Fruit fly (Drosophila melanogaster) whole organism, embryonic: Measurements from ENCODE around the gene CG6738.
A peak's percentile ranks its signal among the peaks of the same experiment; 100 is the strongest.

ENCODE experiments used
- BtbVII ChIP-seq: fragments of 200-800 bp; sonication (Bioruptor generic); optimal IDR thresholded peaks from 3 replicates; lab custom pipeline; 2017; ENCODE audit warnings: missing biosample characterization, mild to moderate bottlenecking, missing genetic modification characterization
- CG10565 ChIP-seq: fragments of 200-800 bp; sonication (Bioruptor generic); optimal IDR thresholded peaks from 3 replicates; lab custom pipeline; 2016; ENCODE audit warnings: missing biosample characterization, mild to moderate bottlenecking, missing genetic modification characterization
- CG10654 ChIP-seq: fragments of 200-800 bp; sonication (Bioruptor generic); optimal IDR thresholded peaks from 2 replicates; lab custom pipeline; 2016; ENCODE audit warnings: missing biosample characterization, missing genetic modification characterization
- CG11398 ChIP-seq: fragments of 200-800 bp; sonication (Bioruptor generic); optimal IDR thresholded peaks from 2 replicates; lab custom pipeline; 2016; ENCODE audit warnings: missing biosample characterization, missing genetic modification characterization
- CG1233 ChIP-seq: fragments of 200-800 bp; sonication (Bioruptor generic); optimal IDR thresholded peaks from 4 replicates; lab custom pipeline; 2018; ENCODE audit warnings: missing biosample characterization, mild to moderate bottlenecking, missing genetic modification characterization
- CG12769 ChIP-seq: fragments of 200-800 bp; sonication (Bioruptor generic); optimal IDR thresholded peaks from 2 replicates; lab custom pipeline; 2019; ENCODE audit warnings: missing biosample characterization, mild to moderate bottlenecking, missing genetic modification characterization, moderate library complexity
- CG13775 ChIP-seq: fragments of 200-800 bp; sonication (Bioruptor generic); optimal IDR thresholded peaks from 3 replicates; lab custom pipeline; 2017; ENCODE audit warnings: missing biosample characterization, mild to moderate bottlenecking, missing genetic modification characterization
- CG14860 ChIP-seq: fragments of 200-800 bp; sonication (Bioruptor generic); IDR thresholded peaks from 3 replicates; pipeline ENCODE4 v1.3.6; 2022; ENCODE audit warnings: missing biosample characterization, missing genetic modification characterization; ENCODE audit not compliant: partially characterized antibody
- CG14965 ChIP-seq: fragments of 200-800 bp; sonication (Bioruptor generic); optimal IDR thresholded peaks from 2 replicates; lab custom pipeline; 2016; ENCODE audit warnings: missing biosample characterization, missing genetic modification characterization, borderline replicate concordance
- CG1832 ChIP-seq: fragments of 200-800 bp; sonication (Bioruptor generic); optimal IDR thresholded peaks from 2 replicates; lab custom pipeline; 2017; ENCODE audit warnings: missing biosample characterization, mild to moderate bottlenecking, missing genetic modification characterization, inconsistent platforms
- CG18619 ChIP-seq: fragments of 200-800 bp; sonication (Bioruptor generic); optimal IDR thresholded peaks from 3 replicates; lab custom pipeline; 2017; ENCODE audit warnings: missing biosample characterization, mild to moderate bottlenecking, missing genetic modification characterization
- CG34422 ChIP-seq: fragments of 200-800 bp; sonication (Bioruptor generic); IDR thresholded peaks from 3 replicates; pipeline ENCODE4 v1.3.6; 2022; ENCODE audit warnings: missing biosample characterization, missing genetic modification characterization
- CG3847 ChIP-seq: fragments of 200-800 bp; sonication (Bioruptor generic); IDR thresholded peaks from 2 replicates; pipeline ENCODE4 v1.3.6; 2022; ENCODE audit warnings: missing biosample characterization, missing genetic modification characterization
- CG4617 ChIP-seq: fragments of 200-800 bp; sonication (Bioruptor generic); optimal IDR thresholded peaks from 3 replicates; lab custom pipeline; 2016; ENCODE audit warnings: missing biosample characterization, missing genetic modification characterization, borderline replicate concordance
- CG4820 ChIP-seq: fragments of 200-800 bp; sonication (Bioruptor generic); optimal IDR thresholded peaks from 3 replicates; lab custom pipeline; 2016; ENCODE audit warnings: missing biosample characterization, missing genetic modification characterization
- CG4854 ChIP-seq: fragments of 200-800 bp; sonication (Bioruptor generic); optimal IDR thresholded peaks from 2 replicates; lab custom pipeline; 2016; ENCODE audit warnings: missing biosample characterization, missing genetic modification characterization, inconsistent platforms
- CG7372 ChIP-seq: fragments of 200-800 bp; sonication (Bioruptor generic); IDR thresholded peaks from 2 replicates; pipeline ENCODE4 v1.3.6; 2022; ENCODE audit warnings: missing biosample characterization, missing genetic modification characterization
- CG7839 ChIP-seq: fragments of 200-800 bp; sonication (Bioruptor generic); optimal IDR thresholded peaks from 3 replicates; lab custom pipeline; 2018; ENCODE audit warnings: missing biosample characterization, mild to moderate bottlenecking, missing genetic modification characterization, moderate library complexity
- CG7928 ChIP-seq: fragments of 200-800 bp; sonication (Bioruptor generic); optimal IDR thresholded peaks from 2 replicates; lab custom pipeline; 2017; ENCODE audit warnings: missing biosample characterization, mild to moderate bottlenecking, missing genetic modification characterization
- CG7963 ChIP-seq: fragments of 200-800 bp; sonication (Bioruptor generic); IDR thresholded peaks from 3 replicates; pipeline ENCODE4 v1.3.6; 2022; ENCODE audit warnings: missing biosample characterization, missing genetic modification characterization; ENCODE audit not compliant: partially characterized antibody
- CTCF ChIP-seq: fragments of 200-800 bp; sonication (Bioruptor generic); optimal IDR thresholded peaks from 2 replicates; lab custom pipeline; 2017; ENCODE audit warnings: missing biosample characterization, mild to moderate bottlenecking, missing genetic modification characterization, moderate library complexity
- Chrac-16 ChIP-seq: fragments of 200-800 bp; sonication (Bioruptor generic); optimal IDR thresholded peaks from 3 replicates; lab custom pipeline; 2016; ENCODE audit warnings: missing biosample characterization, missing genetic modification characterization
- D19B ChIP-seq: fragments of 200-800 bp; sonication (Bioruptor generic); optimal IDR thresholded peaks from 2 replicates; lab custom pipeline; 2017; ENCODE audit warnings: missing biosample characterization, mild to moderate bottlenecking, missing genetic modification characterization
- Dek ChIP-seq: fragments of 200-800 bp; sonication (Bioruptor generic); optimal IDR thresholded peaks from 3 replicates; lab custom pipeline; 2019; ENCODE audit warnings: missing biosample characterization, mild to moderate bottlenecking, missing genetic modification characterization, moderate library complexity
- E2f1 ChIP-seq: fragments of 200-800 bp; sonication (Bioruptor generic); IDR thresholded peaks from 2 replicates; pipeline ENCODE4 v1.3.6; 2022; ENCODE audit warnings: missing biosample characterization, missing genetic modification characterization
- Hand ChIP-seq: fragments of 200-800 bp; sonication (Bioruptor generic); optimal IDR thresholded peaks from 2 replicates; lab custom pipeline; 2017; ENCODE audit warnings: mild to moderate bottlenecking, missing biosample characterization, missing genetic modification reagents, missing genetic modification characterization
- Mrtf ChIP-seq: fragments of 200-800 bp; sonication (Bioruptor generic); IDR thresholded peaks from 3 replicates; pipeline ENCODE4 v1.3.6; 2022; ENCODE audit warnings: missing biosample characterization, missing genetic modification characterization
- Optix ChIP-seq: fragments of 200-800 bp; sonication (Bioruptor generic); IDR thresholded peaks from 3 replicates; pipeline ENCODE4 v1.3.6; 2022; ENCODE audit warnings: missing biosample characterization, missing genetic modification characterization
- Side ChIP-seq: fragments of 200-800 bp; sonication (Bioruptor generic); optimal IDR thresholded peaks from 2 replicates; lab custom pipeline; 2016; ENCODE audit warnings: missing biosample characterization, missing genetic modification characterization
- Sry-δ ChIP-seq: fragments of 200-800 bp; sonication (Bioruptor generic); optimal IDR thresholded peaks from 2 replicates; lab custom pipeline; 2016; ENCODE audit warnings: missing biosample characterization, missing genetic modification characterization
- Taf1 ChIP-seq: fragments of 200-800 bp; sonication (Bioruptor generic); IDR thresholded peaks from 2 replicates; pipeline ENCODE4 v1.3.6; 2022; ENCODE audit warnings: missing biosample characterization, missing genetic modification characterization
- bcd ChIP-seq: fragments of 200-800 bp; sonication (Bioruptor generic); optimal IDR thresholded peaks from 2 replicates; lab custom pipeline; 2017; ENCODE audit warnings: missing biosample characterization, mild to moderate bottlenecking, missing genetic modification characterization
- chn ChIP-seq: fragments of 200-800 bp; sonication (Bioruptor generic); optimal IDR thresholded peaks from 2 replicates; lab custom pipeline; 2016; ENCODE audit warnings: missing biosample characterization, missing genetic modification characterization
- ci ChIP-seq: fragments of 200-800 bp; sonication (Bioruptor generic); IDR thresholded peaks from 3 replicates; pipeline ENCODE4 v1.3.6; 2022; ENCODE audit warnings: missing biosample characterization, missing genetic modification characterization
- croc ChIP-seq: fragments of 200-800 bp; sonication (Bioruptor generic); conservative IDR thresholded peaks from 3 replicates; pipeline ENCODE4 v1.3.6; 2022; ENCODE audit warnings: missing biosample characterization, missing genetic modification characterization
- dmrt99B ChIP-seq: fragments of 200-800 bp; sonication (Bioruptor generic); optimal IDR thresholded peaks from 2 replicates; lab custom pipeline; 2018; ENCODE audit warnings: missing biosample characterization, mild to moderate bottlenecking, missing genetic modification characterization, moderate library complexity
- emc ChIP-seq: fragments of 200-800 bp; sonication (Bioruptor generic); optimal IDR thresholded peaks from 2 replicates; lab custom pipeline; 2016; ENCODE audit warnings: missing biosample characterization, missing genetic modification characterization
- gfzf ChIP-seq: fragments of 200-800 bp; sonication (Bioruptor generic); optimal IDR thresholded peaks from 2 replicates; lab custom pipeline; 2016; ENCODE audit warnings: missing biosample characterization, mild to moderate bottlenecking, missing genetic modification characterization, moderate library complexity
- gsb ChIP-seq: fragments of 200-800 bp; sonication (Bioruptor generic); IDR thresholded peaks from 2 replicates; pipeline ENCODE4 v1.3.6; 2022; ENCODE audit warnings: missing biosample characterization, missing genetic modification characterization
- h ChIP-seq: fragments of >200 bp; optimal IDR thresholded peaks from 2 replicates; lab custom pipeline; 2017
- ind ChIP-seq: fragments of 200-800 bp; sonication (Bioruptor generic); optimal IDR thresholded peaks from 3 replicates; lab custom pipeline; 2016; ENCODE audit warnings: missing biosample characterization, missing genetic modification characterization
- jing ChIP-seq: fragments of 200-800 bp; sonication (Bioruptor generic); optimal IDR thresholded peaks from 2 replicates; lab custom pipeline; 2018; ENCODE audit warnings: missing biosample characterization, mild to moderate bottlenecking, missing genetic modification characterization
- luna ChIP-seq: fragments of 200-800 bp; sonication (Bioruptor generic); optimal IDR thresholded peaks from 2 replicates; lab custom pipeline; 2016; ENCODE audit warnings: missing biosample characterization, missing genetic modification characterization
- nerfin-1 ChIP-seq: fragments of 200-800 bp; sonication (Bioruptor generic); optimal IDR thresholded peaks from 3 replicates; lab custom pipeline; 2019; ENCODE audit warnings: missing biosample characterization, mild to moderate bottlenecking, missing genetic modification characterization, moderate library complexity
- nmo ChIP-seq: fragments of 200-800 bp; sonication (Bioruptor generic); optimal IDR thresholded peaks from 2 replicates; lab custom pipeline; 2018; ENCODE audit warnings: missing biosample characterization, mild to moderate bottlenecking, missing genetic modification characterization, moderate library complexity
- p53 ChIP-seq: fragments of 200-800 bp; sonication (Bioruptor generic); optimal IDR thresholded peaks from 2 replicates; lab custom pipeline; 2016; ENCODE audit warnings: missing biosample characterization, missing genetic modification characterization
- pros ChIP-seq: fragments of 200-800 bp; sonication (Bioruptor generic); optimal IDR thresholded peaks from 3 replicates; lab custom pipeline; 2019; ENCODE audit warnings: missing biosample characterization, mild to moderate bottlenecking, missing genetic modification characterization, moderate library complexity
- stwl ChIP-seq: fragments of 200-800 bp; sonication (Bioruptor generic); optimal IDR thresholded peaks from 3 replicates; lab custom pipeline; 2018; ENCODE audit warnings: missing biosample characterization, mild to moderate bottlenecking, missing genetic modification characterization, moderate library complexity
- sug ChIP-seq: fragments of 200-800 bp; optimal IDR thresholded peaks from 2 replicates; lab custom pipeline; 2019; ENCODE audit warnings: missing biosample characterization, mild to moderate bottlenecking, missing genetic modification characterization, moderate library complexity
- vnd ChIP-seq: fragments of 200-800 bp; sonication (Bioruptor generic); IDR thresholded peaks from 3 replicates; pipeline ENCODE4 v1.3.6; 2022; ENCODE audit warnings: missing biosample characterization, missing genetic modification characterization; ENCODE audit not compliant: partially characterized antibody
- zen ChIP-seq: fragments of 200-800 bp; sonication (Bioruptor generic); optimal IDR thresholded peaks from 3 replicates; lab custom pipeline; 2018; ENCODE audit warnings: missing biosample characterization, mild to moderate bottlenecking, missing genetic modification characterization, moderate library complexity

CG6738 gene

DNA sequence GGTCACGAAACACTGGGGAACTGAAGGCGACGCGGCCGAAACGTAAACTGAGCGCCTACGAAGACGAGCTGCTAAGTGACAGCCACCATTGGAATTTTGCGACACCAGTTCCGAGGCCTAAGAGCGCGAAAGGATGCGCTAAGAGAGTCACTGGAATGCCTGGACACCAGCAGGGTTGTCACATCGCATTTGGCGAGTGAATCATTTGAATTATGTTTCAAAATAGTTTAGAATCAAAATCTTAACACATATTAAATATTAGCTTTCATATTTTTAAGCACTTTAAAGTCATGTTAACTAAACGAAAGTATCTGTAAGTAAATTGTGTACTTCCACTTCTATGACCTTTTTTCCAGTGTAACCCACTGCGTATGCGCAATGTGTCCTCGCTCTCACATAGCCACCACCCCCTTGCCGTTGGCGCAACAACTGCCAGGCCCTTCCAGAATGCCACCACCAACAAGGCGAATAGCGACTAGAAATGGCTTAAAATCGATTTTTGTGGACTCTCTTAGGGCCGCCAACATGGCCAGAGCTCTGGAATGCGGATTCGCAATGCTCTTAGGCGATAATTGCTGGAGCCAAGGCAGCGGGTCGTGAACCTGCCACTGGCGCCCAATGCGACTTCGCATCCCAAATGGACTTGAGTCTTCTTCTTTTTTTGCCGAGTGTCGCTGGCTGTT is 13.5 kb downstream of the CG6738 start, which contains the start of gene Cow (continued):
- TF ChIP-seq jing (GFP tag; lab: Kevin White, UChicago) (no peak), CG7839 (peak; percentile 70), Mrtf (GFP tag; lab: Robert Waterston, UW) (no peak), E2f1 (GFP tag; lab: Robert Waterston, UW) (peak; percentile 74), CG1233 (GFP tag; lab: Kevin White, UChicago) (no peak), CG7963 (no peak), ci (GFP tag; lab: Robert Waterston, UW) (peak; percentile 70), CG4820 (GFP tag; lab: Kevin White, UChicago) (peak; percentile 20), CG3847 (peak; percentile 62), Chrac-16 (GFP tag; lab: Kevin White, UChicago) (peak; percentile 19), p53 (GFP tag; lab: Kevin White, UChicago) (no peak), CG12769 (tag; lab: Kevin White, UChicago) (peak; percentile 90), CG4854 (GFP tag; lab: Kevin White, UChicago) (no peak), CG4617 (GFP tag; lab: Kevin White, UChicago) (no peak), CG7372 (peak; percentile 70), sug (tag; lab: Kevin White, UChicago) (peak; percentile 23), CG34422 (GFP tag; lab: Robert Waterston, UW) (peak; percentile 43; the same call in 1 of the 3 replicates), pros (GFP tag; lab: Kevin White, UChicago) (no peak), chn (no peak), gfzf (GFP tag; lab: Kevin White, UChicago) (no peak), vnd (no peak), CG10565 (no peak), Taf1 (GFP tag; lab: Robert Waterston, UW) (peak; percentile 63), h (lab: Kevin White, UChicago) (no peak), stwl (tag; lab: Kevin White, UChicago) (no peak), croc (GFP tag; lab: Robert Waterston, UW) (no peak), zen (tag; lab: Kevin White, UChicago) (no peak), CG1832 (no peak), dmrt99B (tag; lab: Kevin White, UChicago) (peak; percentile 69), CG13775 (peak; percentile 46), gsb (GFP tag; lab: Robert Waterston, UW) (no peak), BtbVII (peak; percentile 35), CG14860 (GFP tag; lab: Robert Waterston, UW) (no peak), CG18619 (GFP tag; lab: Kevin White, UChicago) (peak; percentile 62), CG14965 (no peak), bcd (peak; percentile 66), CG10654 (GFP tag; lab: Kevin White, UChicago) (peak; percentile 9), CG7928 (GFP tag; lab: Kevin White, UChicago) (no peak), Dek (tag; lab: Kevin White, UChicago) (peak; percentile 59), Optix (no peak), nmo (GFP tag; lab: Kevin White, UChicago) (peak; percentile 41), D19B (peak; percentile 5), luna (GFP tag; lab: Kevin White, UChicago) (peak; percentile 8), emc (no peak), Hand (peak; percentile 75), CG11398 (no peak), Sry-δ (GFP tag; lab: Kevin White, UChicago) (peak; percentile 26), ind (GFP tag; lab: Kevin White, UChicago) (peak; percentile 64), nerfin-1 (tag; lab: Kevin White, UChicago) (peak; percentile 40), Side (GFP tag; lab: Kevin White, UChicago) (peak; percentile 36), CTCF (GFP tag; lab: Kevin White, UChicago) (no peak)
